Fruit fly (Drosophila melanogaster): ENCODE measurements around the gene Ir62a.

Gene Ir62a

dm6 chr3L:1536487-1537337, 5.7 kb upstream of the Ir62a start, which contains the start of the genes CG12091 and pns (continued):
- peak in 1 of 2 experiments; percentile 61 for TF ChIP-seq Hr78 (GFP tag; optimal IDR thresholded peaks at IDR 0.05)
- peak; percentile 65 for TF ChIP-seq Blimp-1 (GFP tag; optimal IDR thresholded peaks at IDR 0.05)
- TF ChIP-seq CG10565 (GFP tag; optimal IDR thresholded peaks at IDR 0.05), result peak; percentile 18
- TF ChIP-seq MTF-1 (GFP tag; optimal IDR thresholded peaks at IDR 0.05; ENCODE audit: borderline replicate concordance), result no peak
- TF ChIP-seq Bgb (GFP tag; IDR thresholded peaks at IDR 0.05; ENCODE audit: partially characterized antibody), result peak; percentile 44
- no peak for TF ChIP-seq CG1603 (tag; optimal IDR thresholded peaks at IDR 0.05)
- TF ChIP-seq CG8478 (optimal IDR thresholded peaks at IDR 0.05), result no peak
- peak; percentile 64 for TF ChIP-seq CG9876 (GFP tag; optimal IDR thresholded peaks at IDR 0.05)
- TF ChIP-seq nom (GFP tag; optimal IDR thresholded peaks at IDR 0.05), result peak; percentile 31
- TF ChIP-seq ems (GFP tag; optimal IDR thresholded peaks at IDR 0.05), result peak; percentile 71
- TF ChIP-seq Oaz (GFP tag; IDR thresholded peaks at IDR 0.05), result no peak
- peak; percentile 46 for TF ChIP-seq CG13123 (GFP tag; optimal IDR thresholded peaks at IDR 0.05)
- peak in 1 of 2 experiments; percentile 52 for TF ChIP-seq insv (GFP tag; optimal IDR thresholded peaks at IDR 0.05)
- peak; percentile 68 for TF ChIP-seq gsb-n (tag; optimal IDR thresholded peaks at IDR 0.05)
- TF ChIP-seq CG15269 (tag; optimal IDR thresholded peaks at IDR 0.05), result peak; percentile 66
- TF ChIP-seq dysf (GFP tag; IDR thresholded peaks at IDR 0.05), result peak; percentile 59; the same call in 2 of the 3 replicates
- peak; percentile 4 for TF ChIP-seq ac (GFP tag; optimal IDR thresholded peaks at IDR 0.05)
- TF ChIP-seq dmrt11E (tag; optimal IDR thresholded peaks at IDR 0.05), result peak; percentile 64
- peak; percentile 79 for TF ChIP-seq CG8924 (tag; optimal IDR thresholded peaks at IDR 0.05)
- peak; percentile 56 for TF ChIP-seq repo (GFP tag; optimal IDR thresholded peaks at IDR 0.05)
- no peak for TF ChIP-seq CG7963 (GFP tag; IDR thresholded peaks at IDR 0.05; ENCODE audit: partially characterized antibody)
- TF ChIP-seq NfI (GFP tag; optimal IDR thresholded peaks at IDR 0.05), result peak; percentile 43
- TF ChIP-seq CG1602 (GFP tag; optimal IDR thresholded peaks at IDR 0.05), result peak; percentile 41
- no peak; the same call in 1 of the 2 replicates for TF ChIP-seq crol (GFP tag; IDR thresholded peaks at IDR 0.05)
- TF ChIP-seq CG32772 (GFP tag; IDR thresholded peaks at IDR 0.05), result 0 out of 2 replicates have a peak, but pooled peaks have one; percentile 19
- TF ChIP-seq Hr39 (optimal IDR thresholded peaks at IDR 0.05), result no peak
- TF ChIP-seq CG11560 (tag; IDR thresholded peaks at IDR 0.05), result 0 out of 3 replicates have a peak, but pooled peaks have one; percentile 10
- TF ChIP-seq CG11504 (tag; optimal IDR thresholded peaks at IDR 0.05), result no peak
- TF ChIP-seq CG15601 (tag; optimal IDR thresholded peaks at IDR 0.05), result peak; percentile 82
- peak; percentile 68 for TF ChIP-seq Sox102F (GFP tag; optimal IDR thresholded peaks at IDR 0.05)
- peak; percentile 46 for TF ChIP-seq CG9817 (tag; optimal IDR thresholded peaks at IDR 0.05)
- TF ChIP-seq kay (GFP tag; optimal IDR thresholded peaks at IDR 0.05), result peak; percentile 57
- TF ChIP-seq slbo (GFP tag; IDR thresholded peaks at IDR 0.05), result peak; percentile 83
- no peak for TF ChIP-seq ham (GFP tag; IDR thresholded peaks at IDR 0.05)
- TF ChIP-seq CG4854 (GFP tag; optimal IDR thresholded peaks at IDR 0.05), result peak; percentile 60
- TF ChIP-seq CG4617 (GFP tag; optimal IDR thresholded peaks at IDR 0.05; ENCODE audit: borderline replicate concordance), result peak; percentile 27
- no peak for TF ChIP-seq CG6683 (GFP tag; optimal IDR thresholded peaks at IDR 0.05)
- peak; percentile 59 for TF ChIP-seq B-H2 (GFP tag; optimal IDR thresholded peaks at IDR 0.05)
- TF ChIP-seq pum (GFP tag; optimal IDR thresholded peaks at IDR 0.05), result peak; percentile 63
- peak; percentile 100 for TF ChIP-seq CG6254 (GFP tag; optimal IDR thresholded peaks at IDR 0.05)
- TF ChIP-seq bsh (GFP tag; optimal IDR thresholded peaks at IDR 0.05), result peak in 1 of 2 experiments; percentile 56
- TF ChIP-seq gcm2 (GFP tag; optimal IDR thresholded peaks at IDR 0.05), result peak; percentile 6
- peak; percentile 59; the same call in 1 of the 3 replicates for TF ChIP-seq CG34422 (GFP tag; IDR thresholded peaks at IDR 0.05)
- TF ChIP-seq CG3163 (GFP tag; optimal IDR thresholded peaks at IDR 0.05), result peak; percentile 45
- TF ChIP-seq Aef1 (GFP tag; IDR thresholded peaks at IDR 0.05), result peak; percentile 29; the same call in 2 of the 3 replicates
- peak; percentile 56 for TF ChIP-seq scrt (GFP tag; optimal IDR thresholded peaks at IDR 0.05)
- TF ChIP-seq CG9437 (GFP tag; optimal IDR thresholded peaks at IDR 0.05), result peak; percentile 52
- TF ChIP-seq CG17328 (GFP tag; IDR thresholded peaks at IDR 0.05), result peak; percentile 76; the same call in 1 of the 2 replicates
